Worm (Caenorhabditis elegans): ENCODE results near the gene C04G6.13.

ce11 chrII:5066967-5067366 lies 27.1 kb upstream of the C04G6.13 start:
- TF ChIP-seq nhr-111 (GFP tag; optimal IDR thresholded peaks at IDR 0.05) (no peak), R02D3.7 (tag; optimal IDR thresholded peaks at IDR 0.05) (no peak), dpl-1 (GFP tag; optimal IDR thresholded peaks at IDR 0.05) (no peak), snpc-4 (tag; optimal IDR thresholded peaks at IDR 0.05) (no peak), unc-39 (tag; optimal IDR thresholded peaks at IDR 0.05) (no peak), lir-3 (tag; optimal IDR thresholded peaks at IDR 0.05) (no peak), nhr-28 (tag; optimal IDR thresholded peaks at IDR 0.05) (no peak), ama-1 (optimal IDR thresholded peaks at IDR 0.05) (no peak), pha-4 (GFP tag; IDR thresholded peaks at IDR 0.05) (no peak), pha-4 (tag; optimal IDR thresholded peaks at IDR 0.05) (no peak), zag-1 (tag; optimal IDR thresholded peaks at IDR 0.05) (no peak), T26A8.4 (GFP tag; IDR thresholded peaks at IDR 0.05) (no peak), lin-15B (tag; optimal IDR thresholded peaks at IDR 0.05) (no peak)
